Worm (Caenorhabditis elegans) whole organism, young adult: ENCODE results near the gene cyp-13A4.

Source experiments
- die-1 ChIP-seq: sonication (generic microtip); optimal IDR thresholded peaks from 2 replicates; lab custom pipeline; 2016; ENCODE audit warnings: missing genotype, mild to moderate bottlenecking, missing genetic modification characterization, missing compliant biosample characterization
- dpff-1 ChIP-seq: sonication (generic microtip); optimal IDR thresholded peaks from 2 replicates; lab custom pipeline; 2017; ENCODE audit warnings: mild to moderate bottlenecking, missing genetic modification characterization, missing compliant biosample characterization
- egl-44 ChIP-seq: fragments of 200-800 bp; sonication (Bioruptor generic); IDR thresholded peaks from 2 replicates; pipeline ENCODE4 v1.3.6; 2022; ENCODE audit warnings: missing genetic modification reagents, missing genetic modification characterization, missing compliant biosample characterization
- egrh-3 ChIP-seq: fragments of 200-800 bp; sonication (Bioruptor generic); IDR thresholded peaks from 2 replicates; pipeline ENCODE4 v1.3.6; 2022; ENCODE audit warnings: missing genetic modification reagents, missing genetic modification characterization, missing compliant biosample characterization
- madf-6 ChIP-seq: fragments of 200-800 bp; sonication (Bioruptor generic); IDR thresholded peaks from 2 replicates; pipeline ENCODE4 v1.3.6; 2022; ENCODE audit warnings: missing genetic modification reagents, missing genetic modification characterization, missing compliant biosample characterization
- nhr-27 ChIP-seq: fragments of 200-800 bp; sonication (Bioruptor generic); optimal IDR thresholded peaks from 2 replicates; lab custom pipeline; 2018; ENCODE audit warnings: mild to moderate bottlenecking, missing genetic modification characterization, moderate library complexity, missing compliant biosample characterization
- nhr-80 ChIP-seq: sonication (generic microtip); optimal IDR thresholded peaks from 2 replicates; lab custom pipeline; 2016; ENCODE audit warnings: missing genetic modification characterization, missing compliant biosample characterization
- snpc-4 ChIP-seq, 5 experiments: fragments of 150-350 bp in 1 of 5; sonication (generic microtip) in 4 of 5; optimal IDR thresholded peaks; 2 replicates each; lab custom pipeline; 2014 to 2018; ENCODE audit warnings: missing genetic modification characterization in 5 of 5, missing biosample characterization in 3 of 5, antibody characterized with exemption in 2 of 5, mild to moderate bottlenecking in 2 of 5, missing compliant biosample characterization in 2 of 5, missing genotype in 2 of 5, moderate library complexity in 2 of 5, missing genetic modification reagents in 1 of 5
- xnd-1 ChIP-seq: sonication (generic microtip); optimal IDR thresholded peaks from 2 replicates; lab custom pipeline; 2016; ENCODE audit warnings: missing genotype, missing genetic modification reagents, missing genetic modification characterization, missing compliant biosample characterization
- zim-3 ChIP-seq: sonication (generic microtip); optimal IDR thresholded peaks from 2 replicates; lab custom pipeline; 2017; ENCODE audit warnings: mild to moderate bottlenecking, missing genetic modification characterization, moderate library complexity, missing compliant biosample characterization
- ztf-6 ChIP-seq: fragments of 200-800 bp; sonication (Bioruptor generic); IDR thresholded peaks from 2 replicates; pipeline ENCODE4 v1.3.6; 2022; ENCODE audit warnings: missing genetic modification reagents, missing genetic modification characterization, missing compliant biosample characterization

- no peak for TF ChIP-seq madf-6 (GFP tag; lab: Robert Waterston, UW)
- no peak for TF ChIP-seq dpff-1 (tag; lab: Kevin White, UChicago)
- TF ChIP-seq snpc-4 (GFP tag; optimal IDR thresholded peaks at IDR 0.05; lab: Kevin White, UChicago), result no peak
- TF ChIP-seq snpc-4 (tag; optimal IDR thresholded peaks at IDR 0.05; lab: Kevin White, UChicago), result no peak
- TF ChIP-seq die-1 (tag; lab: Kevin White, UChicago), result no peak
- TF ChIP-seq egrh-3 (GFP tag; lab: Robert Waterston, UW), result no peak
- TF ChIP-seq nhr-80, result no peak
- no peak for TF ChIP-seq egl-44 (GFP tag; lab: Robert Waterston, UW)
- TF ChIP-seq zim-3 (tag; lab: Kevin White, UChicago), result no peak
- no peak for TF ChIP-seq ztf-6 (GFP tag; lab: Robert Waterston, UW)
- TF ChIP-seq nhr-27, result no peak
- no peak for TF ChIP-seq xnd-1
These were observed 37.4 kb upstream of the cyp-13A4 start, which contains the start of gene arrd-5 for ce11 chrII:9834921-9835320.
